Worm (Caenorhabditis elegans): ENCODE data around the gene srab-17.

DNA sequence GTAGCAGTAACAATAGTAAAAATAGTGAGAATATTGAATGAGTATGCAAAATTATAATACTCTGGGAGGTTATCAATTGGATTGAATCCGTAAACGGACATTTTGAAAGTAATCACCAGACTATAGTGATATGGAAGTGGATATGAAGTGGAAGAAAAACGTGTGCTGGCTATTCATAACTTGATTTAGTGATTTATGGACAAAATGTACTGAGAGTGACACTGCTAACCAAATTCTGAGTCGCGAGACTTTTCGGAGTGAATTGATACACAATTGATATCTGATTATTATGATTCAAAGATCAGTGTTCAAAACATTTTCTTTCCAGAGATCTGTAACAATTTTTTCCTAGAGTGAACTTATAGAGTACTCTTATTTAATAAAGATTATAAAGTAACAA, 32.3 kb downstream of the srab-17 start, which contains the start of gene sru-38:
- TF ChIP-seq ztf-23 (GFP tag; IDR thresholded peaks at IDR 0.05) (no peak), flt-1 (GFP tag; IDR thresholded peaks at IDR 0.05) (no peak), T22C8.4 (GFP tag; IDR thresholded peaks at IDR 0.05) (no peak), tab-1 (GFP tag; IDR thresholded peaks at IDR 0.05) (no peak), klf-2 (GFP tag; conservative IDR thresholded peaks at IDR 0.05) (no peak), ztf-29 (GFP tag; IDR thresholded peaks at IDR 0.05) (no peak)

All from whole organism, midembryonic.